Worm (Caenorhabditis elegans) whole organism, L1 larva: Measurements from ENCODE around the gene rpb-2.

ENCODE experiments used
- C16A3.4 ChIP-seq: fragments of 150-350 bp; optimal IDR thresholded peaks from 2 replicates; lab custom pipeline; 2014; ENCODE audit warnings: missing biosample characterization, missing genetic modification characterization
- Y116A8C.19 ChIP-seq: sonication (generic microtip); optimal IDR thresholded peaks from 2 replicates; lab custom pipeline; 2016; ENCODE audit warnings: missing compliant biosample characterization, missing genetic modification characterization, borderline replicate concordance
- alr-1 ChIP-seq: fragments of 200-800 bp; sonication (Bioruptor generic); optimal IDR thresholded peaks from 2 replicates; lab custom pipeline; 2018; ENCODE audit warnings: borderline replicate concordance, mild to moderate bottlenecking, missing genetic modification characterization, missing compliant biosample characterization
- aly-2 ChIP-seq: fragments of 150-350 bp; optimal IDR thresholded peaks from 2 replicates; lab custom pipeline; 2014; ENCODE audit warnings: missing biosample characterization, missing genetic modification characterization
- ceh-63 ChIP-seq: fragments of 200-800 bp; sonication (Bioruptor generic); optimal IDR thresholded peaks from 2 replicates; lab custom pipeline; 2018; ENCODE audit warnings: mild to moderate bottlenecking, missing genetic modification characterization, missing compliant biosample characterization
- ces-1 ChIP-seq: fragments of 150-350 bp; optimal IDR thresholded peaks from 2 replicates; lab custom pipeline; 2014; ENCODE audit warnings: missing biosample characterization, missing genetic modification reagents, missing genetic modification characterization
- dpl-1 ChIP-seq, 3 experiments: fragments of 150-350 bp in 2 of 3; sonication (generic microtip) in 1 of 3; optimal IDR thresholded peaks; 2 replicates each; lab custom pipeline; 2014 to 2017; ENCODE audit warnings: missing biosample characterization in 3 of 3, missing genetic modification characterization in 3 of 3, missing genetic modification reagents in 3 of 3
- efl-1 ChIP-seq, 4 experiments: fragments of 150-350 bp; optimal IDR thresholded peaks in 3 of 4; peaks in 1 of 4; 1 replicate in 1 of 4; 2 replicates in 3 of 4; lab custom pipeline; 2014; ENCODE audit warnings: missing biosample characterization in 2 of 4, missing genetic modification characterization in 2 of 4, missing genetic modification reagents in 2 of 4
- egl-13 ChIP-seq: sonication (generic microtip); optimal IDR thresholded peaks from 2 replicates; lab custom pipeline; 2016; ENCODE audit warnings: missing genotype, missing genetic modification reagents, missing genetic modification characterization, missing compliant biosample characterization
- egl-27 ChIP-seq, 2 experiments: fragments of 150-350 bp in 1 of 2; sonication (generic microtip); optimal IDR thresholded peaks; 3 replicates each; lab custom pipeline; 2017 to 2018; ENCODE audit warnings: missing biosample characterization in 2 of 2, missing genetic modification characterization in 2 of 2, missing genetic modification reagents in 2 of 2
- elt-2 ChIP-seq: sonication (generic microtip); optimal IDR thresholded peaks from 2 replicates; lab custom pipeline; 2016; ENCODE audit warnings: missing genetic modification characterization, mild to moderate bottlenecking, inconsistent platforms, missing compliant biosample characterization, missing genetic modification reagents
- elt-3 ChIP-seq, 6 experiments: fragments of 150-350 bp in 1 of 6; sonication (generic microtip); optimal IDR thresholded peaks; 2 replicates each; lab custom pipeline; 2017 to 2018; ENCODE audit warnings: missing biosample characterization in 6 of 6, missing genetic modification characterization in 6 of 6, inconsistent platforms in 1 of 6
- ets-5 ChIP-seq: fragments of 200-800 bp; sonication (Bioruptor generic); IDR thresholded peaks from 2 replicates; pipeline ENCODE4 v1.3.6; 2022; ENCODE audit warnings: missing genetic modification characterization, missing compliant biosample characterization
- hpl-2 ChIP-seq: fragments of 150-350 bp; optimal IDR thresholded peaks from 2 replicates; lab custom pipeline; 2014; ENCODE audit warnings: missing biosample characterization, missing genetic modification reagents, missing genetic modification characterization
- irx-1 ChIP-seq: sonication (generic microtip); optimal IDR thresholded peaks from 2 replicates; lab custom pipeline; 2016; ENCODE audit warnings: missing genetic modification characterization, missing compliant biosample characterization
- lin-14 ChIP-seq: fragments of 200-800 bp; sonication (Bioruptor generic); optimal IDR thresholded peaks from 2 replicates; lab custom pipeline; 2018; ENCODE audit warnings: mild to moderate bottlenecking, missing genetic modification characterization, moderate library complexity, missing compliant biosample characterization
- lin-35 ChIP-seq, 2 experiments: fragments of 150-350 bp; optimal IDR thresholded peaks; 2 replicates each; lab custom pipeline; 2014; ENCODE audit warnings: missing biosample characterization in 2 of 2, missing genetic modification characterization in 2 of 2, missing genetic modification reagents in 2 of 2
- lir-3 ChIP-seq: sonication (generic microtip); optimal IDR thresholded peaks from 2 replicates; lab custom pipeline; 2016; ENCODE audit warnings: mild to moderate bottlenecking, missing genetic modification characterization, moderate library complexity, missing compliant biosample characterization; ENCODE audit not compliant: poor library complexity
- lsy-2 ChIP-seq, 2 experiments: fragments of 150-350 bp; optimal IDR thresholded peaks; 2 replicates each; lab custom pipeline; 2014; ENCODE audit warnings: missing biosample characterization in 2 of 2, missing genetic modification characterization in 2 of 2
- mab-9 ChIP-seq: fragments of 200-800 bp; sonication (Bioruptor generic); IDR thresholded peaks from 2 replicates; pipeline ENCODE4 v1.3.6; 2022; ENCODE audit warnings: missing genetic modification reagents, missing genetic modification characterization, missing compliant biosample characterization
- mef-2 ChIP-seq: fragments of 150-350 bp; optimal IDR thresholded peaks from 2 replicates; lab custom pipeline; 2014; ENCODE audit warnings: missing biosample characterization, missing genetic modification characterization
- mep-1 ChIP-seq: fragments of 150-350 bp; optimal IDR thresholded peaks from 2 replicates; lab custom pipeline; 2014; ENCODE audit warnings: missing biosample characterization, missing genetic modification characterization
- nhr-28 ChIP-seq: fragments of 150-350 bp; optimal IDR thresholded peaks from 2 replicates; lab custom pipeline; 2014; ENCODE audit warnings: missing biosample characterization, missing genetic modification characterization
- nhr-47 ChIP-seq: sonication (generic microtip); optimal IDR thresholded peaks from 2 replicates; lab custom pipeline; 2016; ENCODE audit warnings: mild to moderate bottlenecking, missing genetic modification characterization, moderate library complexity, missing compliant biosample characterization
- nhr-71 ChIP-seq: sonication (generic microtip); optimal IDR thresholded peaks from 2 replicates; lab custom pipeline; 2016; ENCODE audit warnings: mild to moderate bottlenecking, missing genetic modification characterization, moderate library complexity, missing compliant biosample characterization
- nhr-84 ChIP-seq: sonication (generic microtip); optimal IDR thresholded peaks from 2 replicates; lab custom pipeline; 2017; ENCODE audit warnings: missing biosample characterization, missing genetic modification characterization
- nhr-85 ChIP-seq: sonication (generic microtip); peaks from one replicate; lab custom pipeline; 2016; ENCODE audit warnings: missing genetic modification characterization, inconsistent platforms, missing compliant biosample characterization
- nhr-90 ChIP-seq: sonication (generic microtip); optimal IDR thresholded peaks from 2 replicates; lab custom pipeline; 2016; ENCODE audit warnings: mild to moderate bottlenecking, missing genetic modification characterization, missing compliant biosample characterization; ENCODE audit not compliant: poor library complexity
- rnt-1 ChIP-seq: sonication (generic microtip); optimal IDR thresholded peaks from 2 replicates; lab custom pipeline; 2016; ENCODE audit warnings: mild to moderate bottlenecking, missing genetic modification characterization, moderate library complexity, missing compliant biosample characterization
- snpc-4 ChIP-seq: fragments of 150-350 bp; optimal IDR thresholded peaks from 2 replicates; lab custom pipeline; 2014; ENCODE audit warnings: missing biosample characterization, missing genetic modification characterization
- snu-23 ChIP-seq: sonication (generic microtip); optimal IDR thresholded peaks from 2 replicates; lab custom pipeline; 2016; ENCODE audit warnings: missing genetic modification characterization, missing compliant biosample characterization
- sup-37 ChIP-seq: fragments of 200-800 bp; sonication (Bioruptor generic); optimal IDR thresholded peaks from 2 replicates; lab custom pipeline; 2018; ENCODE audit warnings: mild to moderate bottlenecking, missing genetic modification characterization, missing compliant biosample characterization
- unc-130 ChIP-seq: fragments of 150-350 bp; optimal IDR thresholded peaks from 2 replicates; lab custom pipeline; 2017; ENCODE audit warnings: missing biosample characterization, missing genetic modification characterization, inconsistent platforms
- vab-15 ChIP-seq: sonication (generic microtip); optimal IDR thresholded peaks from 2 replicates; lab custom pipeline; 2017; ENCODE audit warnings: missing genotype, mild to moderate bottlenecking, missing genetic modification characterization, missing compliant biosample characterization
- xbp-1 ChIP-seq: sonication (generic microtip); optimal IDR thresholded peaks from 2 replicates; lab custom pipeline; 2016; ENCODE audit warnings: missing genetic modification characterization, missing compliant biosample characterization
- zip-4 ChIP-seq: fragments of 200-800 bp; sonication (Bioruptor generic); optimal IDR thresholded peaks from 2 replicates; lab custom pipeline; 2018; ENCODE audit warnings: mild to moderate bottlenecking, missing genetic modification characterization, moderate library complexity, missing compliant biosample characterization
- ztf-11 ChIP-seq, 2 experiments: sonication (generic microtip); optimal IDR thresholded peaks; 2 replicates each; lab custom pipeline; 2016 to 2017; ENCODE audit warnings: missing genetic modification characterization in 2 of 2, missing biosample characterization in 1 of 2, missing compliant biosample characterization in 1 of 2

rpb-2 gene

DNA sequence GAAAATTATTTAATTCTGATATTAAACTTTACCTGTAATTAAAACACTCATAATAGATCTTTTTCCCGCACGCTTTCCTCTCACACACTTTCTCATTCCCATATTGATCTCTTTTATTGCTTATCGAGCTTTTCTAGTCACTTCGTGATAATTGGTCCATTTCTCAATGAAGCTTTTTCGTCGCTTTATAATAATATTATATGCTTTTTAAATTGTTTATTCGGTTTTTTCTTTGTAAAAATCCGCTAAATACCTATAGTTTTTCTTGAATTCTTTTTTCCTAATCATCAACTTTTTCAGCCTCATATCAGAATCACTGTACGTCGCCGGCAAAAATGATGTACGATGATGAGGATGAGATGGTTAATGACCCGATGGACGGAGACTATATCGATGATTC, at the start of gene rpb-2:
Gene rpb-2, plus strand, starts transcription at position 301 of the 400 bp plus-strand sequence.
- TF ChIP-seq lsy-2 (tag; optimal IDR thresholded peaks at IDR 0.05; lab: Kevin White, UChicago) (no peak), efl-1 (optimal IDR thresholded peaks at IDR 0.05; lab: Kevin White, UChicago) (no peak), efl-1 (GFP tag; optimal IDR thresholded peaks at IDR 0.05 in 1 of 2; lab: Kevin White, UChicago) (peak in 1 of 2 experiments; percentile 35)

DNA sequence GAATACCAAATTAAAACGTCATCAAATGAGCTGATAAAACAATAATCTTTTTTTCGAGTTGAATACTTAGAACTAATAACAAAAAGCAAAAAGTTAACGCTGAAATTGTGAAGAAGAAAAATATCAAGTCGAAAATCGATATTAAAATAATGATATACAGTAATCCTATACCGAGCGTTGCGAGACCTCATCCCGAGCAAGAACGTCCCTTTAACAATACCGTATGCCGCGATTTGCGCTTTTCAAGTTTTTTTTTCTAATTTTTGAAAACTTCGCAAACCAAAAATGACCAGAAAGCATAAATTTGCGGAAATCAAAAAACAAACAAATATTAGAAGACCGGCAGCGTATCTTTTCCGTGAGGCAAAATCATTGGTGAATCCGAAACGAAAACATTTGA, 48.4 kb upstream of the rpb-2 start, which contains the start of gene F26F4.5:
Gene F26F4.5, minus strand, starts transcription at position 256 of the 400 bp plus-strand sequence.
- TF ChIP-seq ces-1 (GFP tag; lab: Kevin White, UChicago) (no peak), nhr-90 (tag; lab: Kevin White, UChicago) (no peak), rnt-1 (tag; lab: Kevin White, UChicago) (no peak), elt-3 (tag; optimal IDR thresholded peaks at IDR 0.05; lab: Kevin White, UChicago) (no peak), hpl-2 (no peak), dpl-1 (GFP tag; optimal IDR thresholded peaks at IDR 0.05; lab: Kevin White, UChicago) (no peak), vab-15 (tag; lab: Kevin White, UChicago) (no peak), ets-5 (GFP tag; lab: Robert Waterston, UW) (no peak), efl-1 (optimal IDR thresholded peaks at IDR 0.05; lab: Kevin White, UChicago) (no peak), efl-1 (GFP tag; optimal IDR thresholded peaks at IDR 0.05 in 1 of 2; lab: Kevin White, UChicago) (no peak), sup-37 (GFP tag; lab: Kevin White, UChicago) (no peak), nhr-47 (tag; lab: Kevin White, UChicago) (no peak), unc-130 (tag; lab: Kevin White, UChicago) (no peak), nhr-28 (tag; lab: Kevin White, UChicago) (no peak), xbp-1 (tag; lab: Kevin White, UChicago) (no peak), mab-9 (GFP tag; lab: Robert Waterston, UW) (no peak), egl-13 (tag; lab: Kevin White, UChicago) (no peak)
- TF ChIP-seq, all 84 proteins: peak for 0

DNA sequence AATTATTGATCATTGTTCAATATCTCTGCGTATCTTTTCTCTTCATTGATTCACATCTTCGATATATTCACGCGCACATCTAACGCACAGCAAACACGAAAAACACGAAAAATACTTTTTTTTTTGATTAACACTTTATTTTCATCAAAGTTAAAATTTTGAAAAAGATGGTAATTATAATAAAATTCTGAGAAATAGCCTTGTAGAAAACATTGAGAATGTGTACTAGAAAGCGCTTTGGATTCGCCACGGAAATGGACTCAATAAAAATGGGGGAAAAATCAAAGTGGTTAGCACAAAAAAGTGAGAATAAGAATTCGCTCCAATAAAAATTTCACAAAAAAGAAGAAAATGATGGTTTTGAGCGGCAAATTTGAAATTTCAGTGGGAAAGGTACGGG, 45.8 kb upstream of the rpb-2 start, which contains the start of gene F26F4.6:
Gene F26F4.6, minus strand, starts transcription at position 101 of the 400 bp plus-strand sequence.
- TF ChIP-seq aly-2 (tag; lab: Kevin White, UChicago) (peak; percentile 18), lin-35 (GFP tag; optimal IDR thresholded peaks at IDR 0.05; lab: Kevin White, UChicago) (peak in 1 of 2 experiments; percentile 15), mep-1 (no peak), ztf-11 (tag; optimal IDR thresholded peaks at IDR 0.05; lab: Kevin White, UChicago) (no peak), snpc-4 (tag; lab: Kevin White, UChicago) (no peak)

DNA sequence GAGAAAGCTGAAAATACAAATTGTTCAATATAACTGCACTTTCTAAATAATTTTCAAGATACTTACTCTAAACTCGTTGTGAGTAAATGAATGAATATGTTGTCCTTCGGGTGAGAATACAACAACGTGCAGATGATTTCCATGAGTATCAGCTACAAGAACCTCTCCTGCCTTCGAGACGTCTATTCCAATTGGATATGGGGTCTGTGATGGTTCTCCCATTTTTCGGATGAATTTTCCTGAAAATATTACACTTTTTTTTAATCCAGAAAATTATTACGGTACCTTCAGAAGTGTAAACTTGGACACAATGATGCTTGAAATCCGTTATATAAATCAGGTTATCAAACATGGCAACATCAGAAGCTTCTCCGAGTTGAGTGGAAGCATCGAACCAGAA, 44.1 kb upstream of the rpb-2 start:
- TF ChIP-seq irx-1 (tag; lab: Kevin White, UChicago), result no peak
- TF ChIP-seq efl-1 (optimal IDR thresholded peaks at IDR 0.05; lab: Kevin White, UChicago), result no peak
- TF ChIP-seq efl-1 (GFP tag; optimal IDR thresholded peaks at IDR 0.05 in 1 of 2; lab: Kevin White, UChicago), result peak in 1 of 2 experiments; percentile 83
- peak; percentile 33 for TF ChIP-seq aly-2 (tag; lab: Kevin White, UChicago)

DNA sequence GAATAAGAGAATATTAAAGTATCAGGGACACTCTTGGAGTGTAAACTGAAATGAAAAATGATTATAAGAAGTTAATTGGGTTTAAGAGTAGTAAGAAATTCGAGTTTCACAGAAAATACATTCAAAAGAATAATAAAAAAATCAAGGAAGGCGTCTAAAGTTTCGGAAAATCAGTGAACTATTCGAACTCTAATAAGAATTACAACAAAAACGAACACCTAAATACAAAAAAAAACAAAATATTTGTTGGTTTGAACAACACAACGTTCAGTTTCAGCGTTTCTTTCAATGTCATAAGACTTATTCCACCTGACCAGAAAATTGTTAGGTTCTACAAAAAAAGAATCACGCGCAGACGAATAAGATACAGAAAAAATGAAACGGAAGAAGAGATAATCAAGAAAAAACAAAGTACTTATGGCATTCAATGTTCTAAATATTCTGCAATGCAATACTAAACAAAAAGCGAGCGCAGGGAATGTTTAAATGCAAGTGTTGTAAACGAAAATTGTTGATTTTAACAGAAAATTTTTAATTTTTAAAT, 40.3 kb upstream of the rpb-2 start, which contains the start of gene nhl-2:
Gene nhl-2, minus strand, starts transcription at position 51 of the 544 bp plus-strand sequence.
- TF ChIP-seq egl-27 (tag; optimal IDR thresholded peaks at IDR 0.05; lab: Kevin White, UChicago) (no peak), lin-35 (GFP tag; optimal IDR thresholded peaks at IDR 0.05; lab: Kevin White, UChicago) (peak in 1 of 2 experiments; percentile 5), efl-1 (optimal IDR thresholded peaks at IDR 0.05; lab: Kevin White, UChicago) (no peak), efl-1 (GFP tag; optimal IDR thresholded peaks at IDR 0.05 in 1 of 2; lab: Kevin White, UChicago) (peak in 1 of 2 experiments; percentile 84), nhr-85 (peak; percentile 41), zip-4 (GFP tag; lab: Kevin White, UChicago) (no peak)

DNA sequence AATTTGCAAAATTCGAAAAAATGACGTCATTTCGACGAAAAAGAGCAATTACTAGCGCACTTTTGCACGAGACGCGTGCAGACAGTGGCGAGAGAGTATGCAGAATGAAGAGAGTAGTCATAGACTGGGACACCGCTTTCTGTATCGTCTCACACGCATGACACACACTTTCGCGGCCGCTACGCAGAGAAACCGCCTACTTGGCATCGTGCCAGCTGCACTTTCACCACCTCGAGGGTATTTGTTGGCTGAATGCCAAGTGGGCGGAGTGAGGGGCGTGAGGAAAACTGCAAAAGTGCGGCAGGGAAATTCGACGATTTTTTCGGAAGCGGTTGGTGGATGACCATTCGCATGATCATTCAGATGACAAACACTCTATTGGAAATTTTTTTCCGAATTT, 39.6 kb upstream of the rpb-2 start:
- TF ChIP-seq mep-1 (peak; percentile 96), Y116A8C.19 (tag; lab: Kevin White, UChicago) (peak; percentile 10), elt-2 (tag; lab: Kevin White, UChicago) (peak; percentile 99), dpl-1 (GFP tag; optimal IDR thresholded peaks at IDR 0.05; lab: Kevin White, UChicago) (peak; percentile 89 to 91 (median 89)), mef-2 (peak; percentile 96), lir-3 (tag; lab: Kevin White, UChicago) (peak; percentile 98), ceh-63 (GFP tag; lab: Kevin White, UChicago) (peak; percentile 92), snu-23 (GFP tag; lab: Kevin White, UChicago) (peak; percentile 100), C16A3.4 (tag; lab: Kevin White, UChicago) (peak; percentile 99), ets-5 (GFP tag; lab: Robert Waterston, UW) (no peak), lin-35 (GFP tag; optimal IDR thresholded peaks at IDR 0.05; lab: Kevin White, UChicago) (peak; percentile 94 to 95), hpl-2 (peak; percentile 95), alr-1 (tag; lab: Kevin White, UChicago) (no peak), lin-14 (GFP tag; lab: Kevin White, UChicago) (peak; percentile 100), nhr-47 (tag; lab: Kevin White, UChicago) (peak; percentile 100), nhr-71 (peak; percentile 100), irx-1 (tag; lab: Kevin White, UChicago) (peak; percentile 98), nhr-84 (tag; lab: Kevin White, UChicago) (no peak)
